Fruit fly (Drosophila melanogaster) whole organism, wandering third instar larva: ENCODE data around the gene x16.

Experiments used
- Dif ChIP-seq: fragments of 200-275, 200-300 bp; sonication (Bioruptor generic); optimal IDR thresholded peaks from 2 replicates; lab custom pipeline; 2018; ENCODE audit warnings: missing biosample characterization, missing genetic modification characterization; ENCODE audit not compliant: partially characterized antibody
- Hnf4 ChIP-seq: fragments of 200-800 bp; sonication (Bioruptor generic); optimal IDR thresholded peaks from 2 replicates; lab custom pipeline; 2016; ENCODE audit warnings: missing biosample characterization, mild to moderate bottlenecking, missing genetic modification characterization
- Myc ChIP-seq: fragments of >200 bp; optimal IDR thresholded peaks from 2 replicates; lab custom pipeline; 2017
- N ChIP-seq: fragments of >200 bp; optimal IDR thresholded peaks from 2 replicates; lab custom pipeline; 2018; ENCODE audit warnings: missing biosample characterization, missing external identifiers, missing genetic modification characterization
- OdsH ChIP-seq: fragments of 200-800 bp; sonication (Bioruptor generic); optimal IDR thresholded peaks from 2 replicates; lab custom pipeline; 2016; ENCODE audit warnings: missing biosample characterization, mild to moderate bottlenecking, missing genetic modification characterization
- Sp1 ChIP-seq: fragments of 200-800 bp; sonication (Bioruptor generic); optimal IDR thresholded peaks from 3 replicates; lab custom pipeline; 2019; ENCODE audit warnings: missing biosample characterization, mild to moderate bottlenecking, missing genetic modification characterization, moderate library complexity
- Vsx2 ChIP-seq: fragments of 200-300, 225-300 bp; sonication (Bioruptor generic); optimal IDR thresholded peaks from 2 replicates; lab custom pipeline; 2018; ENCODE audit warnings: missing biosample characterization, missing genetic modification characterization; ENCODE audit not compliant: partially characterized antibody
- br ChIP-seq: fragments of 200-800 bp; sonication (Bioruptor generic); optimal IDR thresholded peaks from 2 replicates; lab custom pipeline; 2016; ENCODE audit warnings: missing biosample characterization, missing genetic modification characterization
- dl ChIP-seq, 2 experiments: fragments of 175-275, 200-275 bp in 1 of 2; fragments of 200-275 bp in 1 of 2; sonication (Bioruptor generic); optimal IDR thresholded peaks; lab custom pipeline; 2018; ENCODE audit warnings: mild to moderate bottlenecking in 2 of 2, missing biosample characterization in 2 of 2, missing genetic modification characterization in 2 of 2, moderate library complexity in 2 of 2; ENCODE audit not compliant: partially characterized antibody in 2 of 2, insufficient read depth in 1 of 2
- h ChIP-seq: fragments of 200-800 bp; sonication (Bioruptor generic); optimal IDR thresholded peaks from 3 replicates; lab custom pipeline; 2016; ENCODE audit warnings: missing biosample characterization, mild to moderate bottlenecking, missing genetic modification characterization
- jim ChIP-seq: fragments of 175-275, 200-325 bp; sonication (Bioruptor generic); optimal IDR thresholded peaks from 2 replicates; lab custom pipeline; 2016; ENCODE audit warnings: missing biosample characterization, mild to moderate bottlenecking, missing genetic modification characterization
- pan ChIP-seq: fragments of >200 bp; optimal IDR thresholded peaks from 2 replicates; lab custom pipeline; 2017
- psq ChIP-seq: fragments of 200-800 bp; sonication (Bioruptor generic); optimal IDR thresholded peaks from 3 replicates; lab custom pipeline; 2017; ENCODE audit warnings: missing biosample characterization, mild to moderate bottlenecking, missing genetic modification characterization, moderate library complexity
- usp ChIP-seq: fragments of >200 bp; optimal IDR thresholded peaks from 2 replicates; lab custom pipeline; 2017; ENCODE audit warnings: missing biosample characterization, missing genetic modification characterization

DNA sequence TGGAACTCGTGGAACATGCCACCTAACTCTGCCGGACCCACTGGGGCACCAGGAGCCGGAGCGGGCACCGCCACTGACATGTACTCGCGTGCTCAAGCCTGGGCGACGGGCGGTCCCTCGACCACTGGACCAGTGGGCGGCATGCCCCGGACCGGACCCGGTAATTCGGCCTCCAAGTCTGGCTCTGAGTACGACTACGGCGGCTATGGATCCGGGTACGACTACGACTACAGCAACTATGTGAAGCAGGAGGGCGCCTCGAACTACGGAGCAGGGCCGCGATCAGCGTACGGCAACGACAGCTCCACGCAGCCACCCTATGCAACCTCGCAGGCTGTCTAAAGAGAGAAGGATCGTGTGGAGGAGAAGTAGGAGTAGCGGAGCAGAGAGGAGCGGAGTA, 5.1 kb upstream of the x16 start:
- no peak for TF ChIP-seq br (GFP tag; lab: Kevin White, UChicago)
- no peak for TF ChIP-seq Dif (GFP tag; lab: Kevin White, UChicago)
- TF ChIP-seq h (GFP tag; lab: Kevin White, UChicago): no peak
- TF ChIP-seq Sp1 (GFP tag; lab: Kevin White, UChicago): no peak
- TF ChIP-seq psq: no peak
- TF ChIP-seq Vsx2 (GFP tag; lab: Kevin White, UChicago): no peak
- no peak for TF ChIP-seq N
- TF ChIP-seq jim (GFP tag; lab: Kevin White, UChicago): no peak
- no peak for TF ChIP-seq usp
- no peak for TF ChIP-seq OdsH (GFP tag; lab: Kevin White, UChicago)
- TF ChIP-seq Hnf4 (GFP tag; lab: Kevin White, UChicago): no peak
- no peak for TF ChIP-seq pan (lab: Kevin White, UChicago)
- TF ChIP-seq Myc (lab: Kevin White, UChicago): no peak
- TF ChIP-seq dl (GFP tag; optimal IDR thresholded peaks at IDR 0.05; lab: Kevin White, UChicago; ENCODE audit: insufficient read depth in 1 of 2, partially characterized antibody in 2 of 2): no peak
